Fruit fly (Drosophila melanogaster) Kc167 (cell line): ENCODE results near the gene Sprn.

Experiments
- Myc ChIP-seq: fragments of >200 bp; optimal IDR thresholded peaks from 2 replicates; lab custom pipeline; 2017; ENCODE audit warnings: missing external identifiers
- Sin3A ChIP-seq: fragments of >200 bp; optimal IDR thresholded peaks from 2 replicates; lab custom pipeline; 2018; ENCODE audit warnings: missing external identifiers
- h ChIP-seq: fragments of >200 bp; optimal IDR thresholded peaks from 3 replicates; lab custom pipeline; 2018; ENCODE audit warnings: missing external identifiers
- insv ChIP-seq: fragments of >200 bp; optimal IDR thresholded peaks from 3 replicates; lab custom pipeline; 2018; ENCODE audit warnings: missing external identifiers
- psq ChIP-seq: fragments of >200 bp; optimal IDR thresholded peaks from 2 replicates; lab custom pipeline; 2017; ENCODE audit warnings: missing external identifiers
- ttk ChIP-seq: sonication (Bioruptor generic); optimal IDR thresholded peaks from 2 replicates; lab custom pipeline; 2017; ENCODE audit warnings: missing external identifiers

Gene Sprn

dm6 chr3L:11878815-11879214, at the start of gene Sprn:
Gene Sprn (plus strand): TSS chr3L:11879115.
- TF ChIP-seq Myc (lab: Kevin White, UChicago) (no peak), h (lab: Kevin White, UChicago) (no peak), insv (lab: Kevin White, UChicago) (no peak), ttk (lab: Kevin White, UChicago) (no peak), psq (lab: Kevin White, UChicago) (no peak), Sin3A (no peak)

- no peak for TF ChIP-seq ttk (lab: Kevin White, UChicago)
- TF ChIP-seq h (lab: Kevin White, UChicago): no peak
- no peak for TF ChIP-seq Myc (lab: Kevin White, UChicago)
- no peak for TF ChIP-seq insv (lab: Kevin White, UChicago)
- no peak for TF ChIP-seq Sin3A
- no peak for TF ChIP-seq psq (lab: Kevin White, UChicago)
Measured at dm6 chr3L:11831199-11831598, 47.7 kb upstream of the Sprn start.

dm6 chr3L:11832360-11833295, 46.3 kb upstream of the Sprn start:
- TF ChIP-seq h (lab: Kevin White, UChicago) (no peak), psq (lab: Kevin White, UChicago) (no peak), ttk (lab: Kevin White, UChicago) (no peak), Sin3A (no peak), insv (lab: Kevin White, UChicago) (no peak), Myc (lab: Kevin White, UChicago) (no peak)

dm6 chr3L:11833296-11833717, 45.6 kb upstream of the Sprn start, which contains the start of gene CycA:
Gene CycA (minus strand): TSS chr3L:11833578.
- TF ChIP-seq Sin3A (no peak), Myc (lab: Kevin White, UChicago) (no peak)

dm6 chr3L:11836575-11837077, 42.3 kb upstream of the Sprn start, which contains the start of gene CG43064:
Gene CG43064 (minus strand): TSS chr3L:11836721.
- TF ChIP-seq Myc (lab: Kevin White, UChicago): no peak
- no peak for TF ChIP-seq ttk (lab: Kevin White, UChicago)
- no peak for TF ChIP-seq h (lab: Kevin White, UChicago)
- no peak for TF ChIP-seq psq (lab: Kevin White, UChicago)
- TF ChIP-seq insv (lab: Kevin White, UChicago): no peak
- TF ChIP-seq Sin3A: no peak

dm6 chr3L:11847703-11848102, 31.2 kb upstream of the Sprn start, which contains the start of gene CG12521:
Gene CG12521 (minus strand): TSS chr3L:11847803.
- no peak for TF ChIP-seq Myc (lab: Kevin White, UChicago)
- TF ChIP-seq Sin3A: no peak
- TF ChIP-seq psq (lab: Kevin White, UChicago): no peak
- no peak for TF ChIP-seq h (lab: Kevin White, UChicago)
- TF ChIP-seq insv (lab: Kevin White, UChicago): no peak
- TF ChIP-seq ttk (lab: Kevin White, UChicago): no peak

dm6 chr3L:11852924-11853323, 26.0 kb upstream of the Sprn start:
- TF ChIP-seq psq (lab: Kevin White, UChicago): no peak

dm6 chr3L:11858745-11859144, 20.2 kb upstream of the Sprn start:
- TF ChIP-seq insv (lab: Kevin White, UChicago) (no peak), Myc (lab: Kevin White, UChicago) (no peak), psq (lab: Kevin White, UChicago) (no peak), Sin3A (no peak), h (lab: Kevin White, UChicago) (no peak), ttk (lab: Kevin White, UChicago) (no peak)

- TF ChIP-seq ttk (lab: Kevin White, UChicago) (no peak), insv (lab: Kevin White, UChicago) (no peak), Sin3A (no peak), Myc (lab: Kevin White, UChicago) (no peak), h (lab: Kevin White, UChicago) (no peak), psq (lab: Kevin White, UChicago) (no peak)
Measured at dm6 chr3L:11862266-11862665, 16.6 kb upstream of the Sprn start.

dm6 chr3L:11863587-11863986, 15.3 kb upstream of the Sprn start:
- no peak for TF ChIP-seq Sin3A
- no peak for TF ChIP-seq insv (lab: Kevin White, UChicago)
- TF ChIP-seq Myc (lab: Kevin White, UChicago): no peak
- TF ChIP-seq ttk (lab: Kevin White, UChicago): no peak
- TF ChIP-seq h (lab: Kevin White, UChicago): no peak
- no peak for TF ChIP-seq psq (lab: Kevin White, UChicago)

dm6 chr3L:11869328-11869727, 9.6 kb upstream of the Sprn start:
- TF ChIP-seq insv (lab: Kevin White, UChicago) (no peak), ttk (lab: Kevin White, UChicago) (no peak), psq (lab: Kevin White, UChicago) (no peak), h (lab: Kevin White, UChicago) (no peak), Myc (lab: Kevin White, UChicago) (no peak), Sin3A (no peak)

dm6 chr3L:11871205-11871604, 7.7 kb upstream of the Sprn start, which contains the start of gene CG5906:
Gene CG5906 (minus strand): TSS chr3L:11871305.
- no peak for TF ChIP-seq insv (lab: Kevin White, UChicago)
- TF ChIP-seq Sin3A: no peak
- no peak for TF ChIP-seq psq (lab: Kevin White, UChicago)
- TF ChIP-seq ttk (lab: Kevin White, UChicago): no peak
- TF ChIP-seq Myc (lab: Kevin White, UChicago): no peak
- no peak for TF ChIP-seq h (lab: Kevin White, UChicago)
